Worm (Caenorhabditis elegans): ENCODE results near the gene fbxb-13.

fbxb-13 gene

DNA sequence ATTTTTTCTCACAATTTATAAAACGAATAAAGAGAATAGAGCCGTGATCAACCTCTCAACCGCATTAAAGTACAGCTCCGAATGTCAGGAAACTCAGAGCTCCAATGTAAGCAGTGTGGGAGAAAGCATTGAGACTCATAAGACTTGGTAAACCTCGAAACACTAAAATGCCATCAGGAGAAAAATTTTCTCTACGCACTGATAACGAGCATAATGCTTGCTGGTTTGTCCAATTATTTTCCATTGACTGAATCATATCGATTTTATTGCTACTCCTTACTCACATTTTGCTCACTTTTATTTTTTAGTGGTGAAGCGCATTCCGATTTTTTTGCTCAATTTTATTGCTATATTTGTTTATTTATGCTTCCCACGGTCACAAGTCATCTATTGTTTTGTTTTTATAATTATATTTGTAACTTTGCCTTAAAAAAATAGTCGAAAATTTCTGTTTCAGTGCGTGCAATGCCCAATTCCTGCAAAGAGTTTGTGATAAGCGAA lies 42.2 kb downstream of the fbxb-13 start, which contains the start of gene math-40:
math-40 (plus strand) TSS at position 451 of the 501 bp plus-strand sequence.
- no peak for TF ChIP-seq W03F9.2 (tag; optimal IDR thresholded peaks at IDR 0.05)
- no peak for TF ChIP-seq dao-5 (tag; optimal IDR thresholded peaks at IDR 0.05)

DNA sequence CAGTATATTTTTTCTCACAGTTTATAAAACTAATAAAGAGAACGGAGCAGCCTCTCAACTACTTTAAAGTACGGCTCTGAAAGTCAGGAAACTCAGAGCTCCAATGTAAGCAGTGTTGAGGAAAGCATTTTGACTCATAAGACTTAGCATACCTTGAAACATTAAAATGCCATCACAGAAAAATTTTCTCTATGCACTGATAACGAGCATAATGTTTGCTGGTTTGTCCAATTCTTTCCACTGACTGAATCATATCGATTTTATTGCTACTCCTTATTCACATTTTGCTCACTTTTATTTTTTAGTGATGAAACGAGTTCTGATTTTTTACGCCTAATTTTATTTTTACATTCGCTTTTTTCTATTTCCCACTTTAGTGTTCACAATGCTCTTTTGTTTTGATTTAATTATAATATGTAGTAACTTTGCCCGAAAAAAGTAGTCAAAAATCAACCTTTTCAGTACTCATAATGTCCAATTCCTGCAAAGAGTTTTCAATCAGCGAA lies 43.9 kb downstream of the fbxb-13 start, which contains the start of gene math-39:
math-39 (plus strand) TSS at position 456 of the 506 bp plus-strand sequence.
- TF ChIP-seq dao-5 (tag; optimal IDR thresholded peaks at IDR 0.05), result no peak

ce11 chrII:1836204-1836603 lies 48.1 kb downstream of the fbxb-13 start, which contains the start of gene T08E11.1:
TSS of gene T08E11.1 (plus strand) at chrII:1836504.
- TF ChIP-seq him-1 (tag; optimal IDR thresholded peaks at IDR 0.05) (no peak), dao-5 (tag; optimal IDR thresholded peaks at IDR 0.05) (no peak), W03F9.2 (tag; optimal IDR thresholded peaks at IDR 0.05) (no peak)
